Fruit fly (Drosophila melanogaster) whole organism, embryonic: ENCODE data around the gene CG18258.

ENCODE experiments used
- BEAF-32 ChIP-seq: fragments of 200-800 bp; sonication (Bioruptor generic); optimal IDR thresholded peaks from 3 replicates; lab custom pipeline; 2017; ENCODE audit warnings: missing biosample characterization, missing genetic modification characterization, mild to moderate bottlenecking, moderate library complexity, missing genetic modification reagents
- Bgb ChIP-seq: fragments of 200-800 bp; sonication (Bioruptor generic); IDR thresholded peaks from 2 replicates; pipeline ENCODE4 v1.3.6; 2022; ENCODE audit warnings: missing biosample characterization, missing genetic modification characterization; ENCODE audit not compliant: partially characterized antibody
- Blimp-1 ChIP-seq: fragments of 200-800 bp; sonication (Bioruptor generic); optimal IDR thresholded peaks from 3 replicates; lab custom pipeline; 2018; ENCODE audit warnings: missing biosample characterization, missing genetic modification characterization, mild to moderate bottlenecking, moderate library complexity, missing genetic modification reagents
- CG10267 ChIP-seq: fragments of 200-800 bp; sonication (Bioruptor generic); optimal IDR thresholded peaks from 2 replicates; lab custom pipeline; 2018; ENCODE audit warnings: missing biosample characterization, mild to moderate bottlenecking, missing genetic modification characterization, moderate library complexity
- CG10979 ChIP-seq: fragments of 200-800 bp; sonication (Bioruptor generic); optimal IDR thresholded peaks from 2 replicates; lab custom pipeline; 2018; ENCODE audit warnings: missing biosample characterization, mild to moderate bottlenecking, missing genetic modification characterization, moderate library complexity
- CG13424 ChIP-seq: fragments of 200-800 bp; sonication (Bioruptor generic); optimal IDR thresholded peaks from 2 replicates; lab custom pipeline; 2019; ENCODE audit warnings: missing biosample characterization, mild to moderate bottlenecking, missing genetic modification characterization, moderate library complexity
- CG14050 ChIP-seq: fragments of 200-800 bp; sonication (Bioruptor generic); IDR thresholded peaks from 3 replicates; pipeline ENCODE4 v1.3.6; 2022; ENCODE audit warnings: missing biosample characterization, missing genetic modification characterization
- CG15601 ChIP-seq: fragments of 200-800 bp; sonication (Bioruptor generic); optimal IDR thresholded peaks from 3 replicates; lab custom pipeline; 2019; ENCODE audit warnings: missing biosample characterization, mild to moderate bottlenecking, missing genetic modification characterization, moderate library complexity
- CG1603 ChIP-seq: fragments of 200-800 bp; sonication (Bioruptor generic); optimal IDR thresholded peaks from 2 replicates; lab custom pipeline; 2019; ENCODE audit warnings: missing biosample characterization, mild to moderate bottlenecking, missing genetic modification characterization, moderate library complexity
- CG16779 ChIP-seq: fragments of 200-800 bp; sonication (Bioruptor generic); IDR thresholded peaks from 2 replicates; pipeline ENCODE4 v1.3.6; 2022; ENCODE audit warnings: missing biosample characterization, missing genetic modification characterization
- CG30020 ChIP-seq: fragments of 200-800 bp; optimal IDR thresholded peaks from 2 replicates; lab custom pipeline; 2019; ENCODE audit warnings: missing biosample characterization, mild to moderate bottlenecking, missing genetic modification characterization, moderate library complexity
- CG4424 ChIP-seq: fragments of 200-800 bp; sonication (Bioruptor generic); optimal IDR thresholded peaks from 3 replicates; lab custom pipeline; 2016; ENCODE audit warnings: missing biosample characterization, missing genetic modification characterization
- CG6654 ChIP-seq: fragments of 200-800 bp; sonication (Bioruptor generic); optimal IDR thresholded peaks from 2 replicates; lab custom pipeline; 2017; ENCODE audit warnings: missing biosample characterization, mild to moderate bottlenecking, missing genetic modification characterization
- CG6791 ChIP-seq: fragments of 200-800 bp; sonication (Bioruptor generic); IDR thresholded peaks from 3 replicates; pipeline ENCODE4 v1.3.6; 2022; ENCODE audit warnings: missing biosample characterization, missing genetic modification characterization; ENCODE audit not compliant: partially characterized antibody
- CG7271 ChIP-seq: fragments of 200-800 bp; sonication (Bioruptor generic); optimal IDR thresholded peaks from 2 replicates; lab custom pipeline; 2018; ENCODE audit warnings: missing biosample characterization, mild to moderate bottlenecking, missing genetic modification characterization, moderate library complexity
- CG7839 ChIP-seq: fragments of 200-800 bp; sonication (Bioruptor generic); optimal IDR thresholded peaks from 3 replicates; lab custom pipeline; 2018; ENCODE audit warnings: missing biosample characterization, mild to moderate bottlenecking, missing genetic modification characterization, moderate library complexity
- CG8478 ChIP-seq: fragments of >200 bp; optimal IDR thresholded peaks from 2 replicates; lab custom pipeline; 2018
- CG8924 ChIP-seq: fragments of 200-800 bp; optimal IDR thresholded peaks from 3 replicates; lab custom pipeline; 2019; ENCODE audit warnings: missing biosample characterization, mild to moderate bottlenecking, missing genetic modification characterization, moderate library complexity
- CkIIα-i1 ChIP-seq: fragments of 200-800 bp; sonication (Bioruptor generic); IDR thresholded peaks from 2 replicates; pipeline ENCODE4 v1.3.6; 2022; ENCODE audit warnings: missing biosample characterization, missing genetic modification characterization
- Doc3 ChIP-seq: fragments of 200-800 bp; sonication (Bioruptor generic); IDR thresholded peaks from 3 replicates; pipeline ENCODE4 v1.3.6; 2022; ENCODE audit warnings: missing biosample characterization, missing genetic modification characterization; ENCODE audit not compliant: partially characterized antibody
- Dref ChIP-seq: fragments of 200-800 bp; sonication (Bioruptor generic); IDR thresholded peaks from 2 replicates; pipeline ENCODE4 v1.3.6; 2022; ENCODE audit warnings: missing biosample characterization, missing genetic modification characterization
- Ets97D ChIP-seq: fragments of 200-800 bp; sonication (Bioruptor generic); optimal IDR thresholded peaks from 3 replicates; lab custom pipeline; 2016; ENCODE audit warnings: missing biosample characterization, missing genetic modification characterization
- Hey ChIP-seq: fragments of 200-800 bp; sonication (Bioruptor generic); optimal IDR thresholded peaks from 3 replicates; lab custom pipeline; 2018; ENCODE audit warnings: missing biosample characterization, mild to moderate bottlenecking, missing genetic modification characterization
- Lim3 ChIP-seq: fragments of 200-800 bp; sonication (Bioruptor generic); IDR thresholded peaks from 2 replicates; pipeline ENCODE4 v1.3.6; 2022; ENCODE audit warnings: missing biosample characterization, missing genetic modification characterization
- MBD-R2 ChIP-seq: fragments of 200-800 bp; sonication (Bioruptor generic); IDR thresholded peaks from 2 replicates; pipeline ENCODE4 v1.3.6; 2022; ENCODE audit warnings: missing biosample characterization, missing genetic modification characterization
- MESR4 ChIP-seq: fragments of 200-800 bp; sonication (Bioruptor generic); optimal IDR thresholded peaks from 2 replicates; lab custom pipeline; 2018; ENCODE audit warnings: missing biosample characterization, mild to moderate bottlenecking, missing genetic modification characterization, moderate library complexity
- Med ChIP-seq: fragments of 200-800 bp; sonication (Bioruptor generic); peaks from one replicate; lab custom pipeline; 2016; ENCODE audit warnings: missing biosample characterization, missing genetic modification characterization, mild to moderate bottlenecking, inconsistent platforms, moderate library complexity
- Meics ChIP-seq: fragments of 200-800 bp; sonication (Bioruptor generic); optimal IDR thresholded peaks from 2 replicates; lab custom pipeline; 2017; ENCODE audit warnings: missing biosample characterization, mild to moderate bottlenecking, missing genetic modification characterization
- Opbp ChIP-seq: fragments of 200-800 bp; sonication (Bioruptor generic); IDR thresholded peaks from 3 replicates; pipeline ENCODE4 v1.3.6; 2022; ENCODE audit warnings: missing biosample characterization, missing genetic modification characterization; ENCODE audit not compliant: partially characterized antibody
- Side ChIP-seq: fragments of 200-800 bp; sonication (Bioruptor generic); optimal IDR thresholded peaks from 2 replicates; lab custom pipeline; 2016; ENCODE audit warnings: missing biosample characterization, missing genetic modification characterization
- Xbp1 ChIP-seq: fragments of 200-800 bp; sonication (Bioruptor generic); optimal IDR thresholded peaks from 3 replicates; lab custom pipeline; 2016; ENCODE audit warnings: missing biosample characterization, mild to moderate bottlenecking, missing genetic modification characterization
- bcd ChIP-seq: fragments of 200-800 bp; sonication (Bioruptor generic); optimal IDR thresholded peaks from 2 replicates; lab custom pipeline; 2017; ENCODE audit warnings: missing biosample characterization, mild to moderate bottlenecking, missing genetic modification characterization
- cad ChIP-seq: fragments of >200 bp; optimal IDR thresholded peaks from 2 replicates; lab custom pipeline; 2017; ENCODE audit warnings: missing biosample characterization, missing genetic modification characterization
- cato ChIP-seq: fragments of 200-800 bp; sonication (Bioruptor generic); optimal IDR thresholded peaks from 2 replicates; lab custom pipeline; 2016; ENCODE audit warnings: missing biosample characterization, missing genetic modification characterization, borderline replicate concordance
- dimm ChIP-seq: fragments of 200-800 bp; sonication (Bioruptor generic); IDR thresholded peaks from 2 replicates; pipeline ENCODE4 v1.3.6; 2022; ENCODE audit warnings: missing biosample characterization, missing genetic modification characterization
- dysf ChIP-seq: fragments of 200-800 bp; sonication (Bioruptor generic); IDR thresholded peaks from 3 replicates; pipeline ENCODE4 v1.3.6; 2022; ENCODE audit warnings: missing biosample characterization, missing genetic modification characterization
- gem ChIP-seq: fragments of 200-800 bp; sonication (Bioruptor generic); optimal IDR thresholded peaks from 2 replicates; lab custom pipeline; 2019; ENCODE audit warnings: missing biosample characterization, mild to moderate bottlenecking, missing genetic modification characterization, moderate library complexity
- h ChIP-seq: fragments of >200 bp; optimal IDR thresholded peaks from 2 replicates; lab custom pipeline; 2017
- jumu ChIP-seq: fragments of 200-800 bp; sonication (Bioruptor generic); optimal IDR thresholded peaks from 3 replicates; lab custom pipeline; 2016; ENCODE audit warnings: missing biosample characterization, missing genetic modification characterization
- lmd ChIP-seq: fragments of 200-800 bp; sonication (Bioruptor generic); IDR thresholded peaks from 2 replicates; pipeline ENCODE4 v1.3.6; 2022; ENCODE audit warnings: missing biosample characterization, missing genetic modification characterization
- lola ChIP-seq, 3 experiments: fragments of >200 bp in 2 of 3; fragments of 200-800 bp in 1 of 3; sonication (Bioruptor generic) in 1 of 3; optimal IDR thresholded peaks; 2 replicates each; lab custom pipeline; 2017 to 2019; ENCODE audit warnings: missing biosample characterization in 3 of 3, missing genetic modification characterization in 3 of 3, mild to moderate bottlenecking in 1 of 3, moderate library complexity in 1 of 3
- nmo ChIP-seq: fragments of 200-800 bp; sonication (Bioruptor generic); optimal IDR thresholded peaks from 2 replicates; lab custom pipeline; 2018; ENCODE audit warnings: missing biosample characterization, mild to moderate bottlenecking, missing genetic modification characterization, moderate library complexity
- phol ChIP-seq: fragments of 200-800 bp; sonication (Bioruptor generic); optimal IDR thresholded peaks from 3 replicates; lab custom pipeline; 2018; ENCODE audit warnings: missing biosample characterization, mild to moderate bottlenecking, missing genetic modification characterization, moderate library complexity
- row ChIP-seq: fragments of 200-800 bp; sonication (Bioruptor generic); IDR thresholded peaks from 3 replicates; pipeline ENCODE4 v1.3.6; 2022; ENCODE audit warnings: missing biosample characterization, missing genetic modification characterization
- sima ChIP-seq: fragments of 200-800 bp; sonication (Bioruptor generic); optimal IDR thresholded peaks from 2 replicates; lab custom pipeline; 2016; ENCODE audit warnings: missing biosample characterization, missing genetic modification characterization
- slbo ChIP-seq: fragments of 200-800 bp; sonication (Bioruptor generic); IDR thresholded peaks from 2 replicates; pipeline ENCODE4 v1.3.6; 2022; ENCODE audit warnings: missing biosample characterization, missing genetic modification characterization
- stwl ChIP-seq: fragments of 200-800 bp; sonication (Bioruptor generic); optimal IDR thresholded peaks from 3 replicates; lab custom pipeline; 2018; ENCODE audit warnings: missing biosample characterization, mild to moderate bottlenecking, missing genetic modification characterization, moderate library complexity
- trem ChIP-seq: fragments of 200-800 bp; optimal IDR thresholded peaks from 3 replicates; lab custom pipeline; 2019; ENCODE audit warnings: missing biosample characterization, mild to moderate bottlenecking, missing genetic modification characterization, moderate library complexity
- ttk ChIP-seq: fragments of 200-800 bp; sonication (Bioruptor generic); IDR thresholded peaks from 2 replicates; pipeline ENCODE4 v2.1.2; 2022; ENCODE audit warnings: missing biosample characterization, missing genetic modification characterization
- vnd ChIP-seq: fragments of 200-800 bp; sonication (Bioruptor generic); IDR thresholded peaks from 3 replicates; pipeline ENCODE4 v1.3.6; 2022; ENCODE audit warnings: missing biosample characterization, missing genetic modification characterization; ENCODE audit not compliant: partially characterized antibody

CG18258 gene

dm6 chrX:17237421-17237820, 25.3 kb downstream of the CG18258 start (continued):
- TF ChIP-seq CG30020 = no peak
- peak; percentile 42 for TF ChIP-seq CG10979 (tag; lab: Kevin White, UChicago)
- no peak for TF ChIP-seq Meics (GFP tag; lab: Kevin White, UChicago)
- no peak for TF ChIP-seq lmd (GFP tag; lab: Robert Waterston, UW)
- peak; percentile 22 for TF ChIP-seq CG4424 (GFP tag; lab: Kevin White, UChicago)
- no peak for TF ChIP-seq cato (GFP tag; lab: Kevin White, UChicago)
- no peak for TF ChIP-seq Lim3 (GFP tag; lab: Robert Waterston, UW)
- TF ChIP-seq sima (GFP tag; lab: Kevin White, UChicago) = no peak
- TF ChIP-seq dimm (GFP tag; lab: Robert Waterston, UW) = no peak
- no peak for TF ChIP-seq cad (GFP tag; lab: Kevin White, UChicago)
- no peak for TF ChIP-seq Hey (tag; lab: Kevin White, UChicago)
- no peak for TF ChIP-seq CkIIα-i1
- TF ChIP-seq dysf = 0 out of 3 replicates have a peak, but pooled peaks have one; percentile 5
- peak; percentile 29 for TF ChIP-seq Blimp-1 (GFP tag; lab: Kevin White, UChicago)
- no peak for TF ChIP-seq CG16779 (GFP tag; lab: Robert Waterston, UW)
- peak in 1 of 3 experiments; percentile 26 for TF ChIP-seq lola (GFP tag; optimal IDR thresholded peaks at IDR 0.05; lab: Kevin White, UChicago)
- TF ChIP-seq jumu (GFP tag; lab: Kevin White, UChicago) = no peak
- TF ChIP-seq nmo (GFP tag; lab: Kevin White, UChicago) = peak; percentile 24
- TF ChIP-seq, all 482 proteins: peak for 57

- TF ChIP-seq MESR4 (GFP tag; lab: Kevin White, UChicago) (peak; percentile 43), Doc3 (peak; percentile 45; the same call in 1 of the 3 replicates), slbo (no peak), CG10267 (tag; lab: Kevin White, UChicago) (peak; percentile 20), phol (tag; lab: Kevin White, UChicago) (peak; percentile 18), CG8478 (lab: Kevin White, UChicago) (no peak), stwl (tag; lab: Kevin White, UChicago) (peak; percentile 98), CG13424 (tag; lab: Kevin White, UChicago) (no peak), BEAF-32 (GFP tag; lab: Kevin White, UChicago) (peak; percentile 46), CG8924 (no peak), Side (no peak), CG6791 (peak; percentile 80), ttk (GFP tag; lab: Robert Waterston, UW) (no peak), Bgb (peak; percentile 62), CG7271 (tag; lab: Kevin White, UChicago) (no peak), CG1603 (peak; percentile 25), gem (tag; lab: Kevin White, UChicago) (peak; percentile 31), Dref (peak; percentile 75), Ets97D (peak; percentile 9), nmo (GFP tag; lab: Kevin White, UChicago) (peak; percentile 13), MBD-R2 (GFP tag; lab: Robert Waterston, UW) (peak; percentile 69), vnd (GFP tag; lab: Robert Waterston, UW) (peak; percentile 48; the same call in 1 of the 3 replicates), Med (GFP tag; lab: Kevin White, UChicago) (peak; percentile 67), row (GFP tag; lab: Robert Waterston, UW) (peak; percentile 41), CG15601 (peak; percentile 56), CG7839 (tag; lab: Kevin White, UChicago) (peak; percentile 18), CG14050 (GFP tag; lab: Robert Waterston, UW) (no peak), trem (tag; lab: Kevin White, UChicago) (peak; percentile 22), h (lab: Kevin White, UChicago) (no peak), bcd (GFP tag; lab: Kevin White, UChicago) (no peak), Xbp1 (GFP tag; lab: Kevin White, UChicago) (no peak), Opbp (peak; percentile 66; the same call in 2 of the 3 replicates), CG6654 (GFP tag; lab: Kevin White, UChicago) (no peak)
Observed at dm6 chrX:17244854-17245253, 32.7 kb downstream of the CG18258 start, which contains the start of gene CG8915. TSS of gene CG8915 (minus strand) at chrX:17245001.
